Fruit fly (Drosophila melanogaster) Kc167 (cell line): ENCODE results near the gene CG7564.

ENCODE experiments used
- Myc ChIP-seq: fragments of >200 bp; optimal IDR thresholded peaks from 2 replicates; lab custom pipeline; 2017; ENCODE audit warnings: missing external identifiers
- Sin3A ChIP-seq: fragments of >200 bp; optimal IDR thresholded peaks from 2 replicates; lab custom pipeline; 2018; ENCODE audit warnings: missing external identifiers
- h ChIP-seq: fragments of >200 bp; optimal IDR thresholded peaks from 3 replicates; lab custom pipeline; 2018; ENCODE audit warnings: missing external identifiers
- insv ChIP-seq: fragments of >200 bp; optimal IDR thresholded peaks from 3 replicates; lab custom pipeline; 2018; ENCODE audit warnings: missing external identifiers
- psq ChIP-seq: fragments of >200 bp; optimal IDR thresholded peaks from 2 replicates; lab custom pipeline; 2017; ENCODE audit warnings: missing external identifiers
- ttk ChIP-seq: sonication (Bioruptor generic); optimal IDR thresholded peaks from 2 replicates; lab custom pipeline; 2017; ENCODE audit warnings: missing external identifiers

Gene CG7564

DNA sequence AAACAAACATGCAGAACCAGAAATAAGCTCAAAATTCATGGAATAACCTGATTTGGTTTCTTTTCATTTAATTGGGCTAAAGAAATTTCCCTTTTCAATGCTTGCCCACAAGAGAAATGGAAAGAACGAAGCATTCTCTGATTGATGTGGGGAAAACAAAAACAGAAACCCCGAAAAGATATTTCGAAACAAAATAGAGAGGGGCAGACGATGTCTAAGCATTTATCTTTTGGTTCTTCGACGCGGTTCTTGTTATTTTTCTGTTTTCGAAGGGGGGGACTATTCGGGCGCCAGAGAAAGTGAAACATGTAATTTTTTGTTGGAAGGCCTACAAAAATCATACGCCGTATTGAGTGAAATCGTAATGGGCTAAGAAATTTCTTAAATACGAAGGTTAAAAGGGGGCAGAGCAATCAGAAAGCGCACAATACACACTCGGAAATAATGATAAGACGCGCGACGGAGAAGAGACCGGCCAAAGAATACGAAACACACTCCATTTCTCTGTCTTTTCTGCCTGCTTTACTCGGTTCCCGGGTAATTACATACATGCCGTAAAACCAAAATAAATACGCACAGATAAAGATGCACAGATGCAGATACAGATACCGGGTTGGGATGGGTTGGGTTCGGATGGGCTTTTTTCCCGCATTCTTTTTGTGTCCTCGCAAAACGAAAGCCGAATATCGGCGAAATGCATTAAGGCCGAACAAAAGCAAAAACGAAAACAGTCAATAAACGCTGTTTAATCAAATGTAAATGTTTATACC lies 25.3 kb upstream of the CG7564 start:
- TF ChIP-seq Myc (lab: Kevin White, UChicago) (no peak), h (lab: Kevin White, UChicago) (no peak), ttk (no peak), insv (no peak), Sin3A (lab: Kevin White, UChicago) (no peak), psq (no peak)

DNA sequence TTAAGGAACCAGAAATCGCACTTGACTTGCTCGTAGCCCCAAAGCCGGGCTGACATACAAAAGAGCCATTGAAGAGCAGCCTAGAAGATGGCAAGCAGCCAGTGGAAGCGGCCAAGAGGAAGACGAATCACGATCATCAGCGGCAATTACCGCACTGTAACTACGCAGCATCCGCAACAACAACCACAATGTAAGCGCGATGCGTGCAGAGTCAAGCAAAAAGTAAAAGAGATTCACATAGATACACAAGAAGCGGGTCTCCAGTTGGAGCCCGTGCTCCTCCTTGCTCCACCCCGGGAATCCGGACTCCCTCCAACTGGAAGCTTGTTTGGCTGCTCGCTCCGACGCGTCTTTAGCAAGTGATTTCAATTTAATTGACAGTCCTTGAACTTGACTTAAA lies 22.5 kb upstream of the CG7564 start:
- TF ChIP-seq insv (no peak), Sin3A (lab: Kevin White, UChicago) (no peak), h (lab: Kevin White, UChicago) (no peak), Myc (lab: Kevin White, UChicago) (no peak), psq (no peak), ttk (no peak)

DNA sequence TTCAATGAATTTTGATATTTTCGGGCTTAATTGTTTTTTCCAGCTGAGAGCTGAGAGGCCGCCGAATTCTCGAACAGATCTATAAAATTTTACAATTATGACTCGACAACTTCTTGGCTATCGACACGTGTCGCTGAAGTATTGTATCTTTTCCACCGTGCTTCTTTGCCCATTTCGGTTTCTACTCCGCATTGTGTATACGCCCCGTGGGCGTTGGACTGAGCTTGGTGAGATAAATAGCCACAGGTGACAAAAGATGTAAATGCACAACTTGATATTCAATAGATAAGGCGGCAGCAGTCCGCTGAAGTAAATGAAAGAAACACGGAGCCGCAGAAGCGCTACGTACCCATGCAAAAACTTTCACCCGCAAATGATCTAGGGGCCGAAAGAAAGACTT lies 20.8 kb upstream of the CG7564 start:
- TF ChIP-seq ttk = no peak
- no peak for TF ChIP-seq Sin3A (lab: Kevin White, UChicago)
- no peak for TF ChIP-seq insv
- no peak for TF ChIP-seq psq
- no peak for TF ChIP-seq Myc (lab: Kevin White, UChicago)
- TF ChIP-seq h (lab: Kevin White, UChicago) = no peak

DNA sequence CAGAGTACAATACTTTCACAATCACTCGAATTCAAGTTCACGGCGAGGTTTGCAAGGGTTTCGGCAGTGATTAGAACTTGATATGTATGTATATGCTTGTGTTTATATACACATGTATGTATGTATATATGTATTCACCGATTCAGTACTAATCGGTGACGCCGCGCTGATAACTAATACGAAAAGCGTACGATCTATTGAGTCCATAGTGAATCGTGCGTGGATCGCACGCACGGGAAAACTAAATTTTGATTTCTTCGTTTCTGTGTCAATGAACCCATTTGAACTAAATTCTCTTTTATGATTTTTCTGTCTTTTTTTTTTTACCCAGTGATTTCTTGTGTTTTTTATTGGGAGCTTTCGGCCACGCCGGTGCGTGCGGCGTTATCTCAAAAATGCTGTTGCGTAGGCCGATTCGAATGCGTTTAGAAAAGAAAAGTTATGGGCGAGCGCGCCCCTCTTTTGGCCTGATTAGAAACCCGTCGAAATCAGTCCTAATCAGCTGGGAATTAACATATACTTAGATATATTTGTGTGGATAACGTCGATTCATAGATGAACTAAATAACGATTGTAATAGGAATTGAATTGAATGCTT lies 20.2 kb upstream of the CG7564 start:
- TF ChIP-seq h (lab: Kevin White, UChicago) = no peak
- no peak for TF ChIP-seq Myc (lab: Kevin White, UChicago)
- no peak for TF ChIP-seq insv
- no peak for TF ChIP-seq psq
- TF ChIP-seq ttk = no peak
- no peak for TF ChIP-seq Sin3A (lab: Kevin White, UChicago)

DNA sequence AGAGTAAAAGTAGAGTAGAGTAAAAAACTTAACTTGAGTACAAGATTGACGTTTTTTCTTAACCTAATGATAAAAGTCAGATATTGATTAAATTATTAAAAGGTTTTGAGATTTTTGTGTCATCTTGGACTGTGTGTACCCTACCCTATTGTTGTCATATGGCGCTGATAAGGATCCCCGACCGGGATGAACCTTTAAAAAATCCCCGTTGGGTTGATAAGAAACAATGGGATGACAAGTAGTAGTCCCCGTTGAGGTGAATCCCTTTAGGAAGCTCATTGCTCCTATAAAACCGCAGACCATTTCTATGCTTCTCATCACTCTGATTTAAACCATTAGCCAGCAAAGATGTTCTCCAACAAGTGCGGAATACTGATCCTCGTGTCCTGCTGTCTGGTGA lies 19.6 kb upstream of the CG7564 start, which contains the start of gene edin:
edin (plus strand) TSS at position 340 of the 400 bp plus-strand sequence.
- TF ChIP-seq ttk (no peak), psq (no peak)

DNA sequence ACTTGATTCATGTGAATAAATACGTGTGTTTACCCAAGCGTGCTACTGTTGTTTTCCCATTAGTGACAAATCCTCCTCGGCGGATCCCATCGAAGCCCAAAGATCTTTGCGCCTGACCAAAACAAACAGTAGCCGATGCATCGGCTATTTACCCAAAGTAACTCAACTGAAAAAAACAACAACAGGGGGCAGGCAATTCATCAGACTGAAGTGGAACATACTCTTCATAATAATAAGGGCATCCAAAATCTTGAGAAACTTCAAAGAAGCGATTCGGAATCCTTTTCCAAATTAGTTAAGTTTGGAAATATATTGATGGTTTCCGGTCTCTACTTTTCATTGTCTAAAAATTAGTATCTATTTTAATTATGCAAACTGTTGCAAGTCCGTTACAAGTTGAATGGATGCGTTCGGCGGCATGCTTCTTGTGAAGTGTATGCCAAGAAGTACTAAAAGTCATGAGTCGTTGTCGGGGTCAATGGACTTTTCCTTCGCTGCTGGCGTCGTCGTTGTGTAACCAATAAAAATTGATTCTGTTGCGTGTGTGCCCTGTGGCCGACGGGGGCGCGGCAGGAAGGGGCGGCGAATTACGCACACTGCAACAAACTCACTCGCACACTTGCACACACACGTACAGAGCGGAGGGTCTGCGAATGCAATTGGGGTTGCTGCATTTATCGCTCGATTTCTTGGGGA lies 18.7 kb upstream of the CG7564 start:
- TF ChIP-seq Myc (lab: Kevin White, UChicago) (no peak), ttk (no peak), insv (no peak), h (lab: Kevin White, UChicago) (no peak), psq (no peak), Sin3A (lab: Kevin White, UChicago) (no peak)

DNA sequence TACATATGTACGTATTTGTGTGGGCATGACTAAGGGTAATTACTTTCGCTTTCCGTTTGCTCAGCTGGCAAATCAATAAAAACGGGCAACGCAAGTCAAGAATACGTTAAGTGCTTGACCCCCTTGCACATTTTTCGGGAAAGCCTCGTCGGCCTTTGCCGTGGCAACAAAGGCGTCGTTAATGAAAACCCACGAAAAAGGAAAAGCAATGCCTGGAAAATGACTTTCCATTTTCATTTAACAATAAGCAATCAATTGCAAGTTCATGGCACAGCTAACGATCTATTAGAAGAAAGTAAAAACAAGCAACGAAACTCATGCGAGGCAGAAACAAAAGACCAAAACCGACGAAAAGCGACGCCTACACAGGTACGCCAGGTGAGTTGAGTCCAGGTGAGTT lies 18.1 kb upstream of the CG7564 start:
- TF ChIP-seq Myc (lab: Kevin White, UChicago) (no peak), psq (no peak), Sin3A (lab: Kevin White, UChicago) (no peak), ttk (no peak), h (lab: Kevin White, UChicago) (no peak), insv (no peak)

DNA sequence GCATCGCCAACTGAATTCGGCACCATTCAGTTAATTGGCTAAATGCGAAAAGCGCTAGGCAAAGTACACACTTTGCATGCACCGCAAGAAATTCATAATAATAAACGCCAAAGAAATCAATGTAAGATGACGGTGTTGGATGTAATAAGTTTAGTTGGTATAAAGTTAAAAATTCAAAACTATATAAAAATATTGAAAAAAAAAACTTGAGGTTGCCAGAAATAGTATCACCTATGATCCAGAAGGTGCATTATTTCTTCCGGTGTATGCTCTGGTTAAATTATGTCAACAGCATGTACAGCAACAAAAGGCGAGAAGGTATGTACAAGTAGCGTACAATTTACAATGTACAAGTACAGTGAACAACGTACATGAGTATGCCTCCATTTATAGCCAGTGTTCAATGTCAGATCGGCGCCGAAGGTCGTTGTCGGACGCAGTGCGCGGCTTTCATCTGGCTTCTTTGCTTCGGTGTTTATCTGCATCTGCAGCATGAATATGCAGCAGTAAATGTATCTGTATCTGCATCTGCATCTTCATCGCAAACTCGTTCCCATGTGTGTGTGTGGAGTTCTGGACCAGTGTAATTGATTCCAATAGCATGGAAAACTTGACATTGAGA lies 17.1 kb upstream of the CG7564 start:
- no peak for TF ChIP-seq h (lab: Kevin White, UChicago)
- no peak for TF ChIP-seq psq
- TF ChIP-seq Sin3A (lab: Kevin White, UChicago) = no peak
- TF ChIP-seq Myc (lab: Kevin White, UChicago) = no peak
- no peak for TF ChIP-seq insv
- TF ChIP-seq ttk = no peak

DNA sequence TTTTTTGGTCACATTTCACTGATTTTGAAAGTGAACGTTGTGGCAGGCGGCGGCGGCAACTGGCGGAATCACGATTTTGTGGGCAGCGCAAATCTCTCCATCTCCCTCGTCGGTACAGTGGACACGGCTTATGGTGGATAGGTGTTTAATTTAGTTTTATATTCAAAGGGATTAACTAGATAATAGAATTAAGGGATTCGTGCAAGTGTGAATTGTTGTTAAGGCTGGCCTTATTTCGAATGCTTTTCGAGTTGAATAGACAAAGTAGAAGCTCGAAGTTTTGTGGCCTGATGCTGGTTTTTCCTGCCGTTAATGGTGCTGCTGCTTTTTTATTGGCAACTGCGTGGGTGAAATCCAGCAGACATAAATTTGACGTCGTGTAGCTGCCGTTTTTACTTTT lies 16.1 kb upstream of the CG7564 start:
- TF ChIP-seq psq = no peak
- no peak for TF ChIP-seq h (lab: Kevin White, UChicago)
- TF ChIP-seq Sin3A (lab: Kevin White, UChicago) = no peak
- TF ChIP-seq Myc (lab: Kevin White, UChicago) = no peak

DNA sequence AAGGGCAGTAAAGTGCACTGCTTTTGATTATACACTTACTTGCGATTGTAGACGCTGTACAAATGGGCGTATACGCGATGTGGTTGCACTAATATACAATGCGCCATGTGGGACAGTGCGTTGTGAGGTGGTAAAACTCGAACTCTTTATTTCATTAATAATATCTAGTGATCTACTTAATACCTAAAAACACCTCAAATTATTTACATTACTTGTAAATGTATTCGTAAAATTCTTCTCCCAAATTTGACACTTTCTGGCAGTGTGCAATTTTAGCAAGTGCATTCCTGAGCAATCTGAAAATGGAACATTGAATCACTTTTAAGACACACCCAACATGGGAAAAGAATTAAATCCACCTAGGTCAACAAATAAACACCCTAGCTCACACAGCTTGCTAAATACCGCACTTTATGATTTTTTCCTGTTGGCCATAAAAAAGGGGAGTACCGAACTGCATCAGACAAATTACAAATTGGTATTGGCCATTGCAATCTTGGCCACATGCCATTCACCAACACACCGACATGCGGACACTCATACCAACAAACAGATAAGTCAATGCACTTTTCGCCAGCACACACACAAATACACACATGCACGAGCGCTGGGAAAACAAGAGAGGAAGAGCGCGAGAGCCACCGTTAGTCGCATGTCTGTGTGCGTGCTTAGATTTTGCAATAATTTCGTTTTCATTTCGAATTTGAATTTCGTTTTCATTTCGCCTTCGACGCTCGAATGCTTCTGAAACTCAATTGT lies 15.0 kb upstream of the CG7564 start:
- TF ChIP-seq Sin3A (lab: Kevin White, UChicago) (no peak), insv (no peak), Myc (lab: Kevin White, UChicago) (no peak), ttk (no peak), h (lab: Kevin White, UChicago) (no peak)

DNA sequence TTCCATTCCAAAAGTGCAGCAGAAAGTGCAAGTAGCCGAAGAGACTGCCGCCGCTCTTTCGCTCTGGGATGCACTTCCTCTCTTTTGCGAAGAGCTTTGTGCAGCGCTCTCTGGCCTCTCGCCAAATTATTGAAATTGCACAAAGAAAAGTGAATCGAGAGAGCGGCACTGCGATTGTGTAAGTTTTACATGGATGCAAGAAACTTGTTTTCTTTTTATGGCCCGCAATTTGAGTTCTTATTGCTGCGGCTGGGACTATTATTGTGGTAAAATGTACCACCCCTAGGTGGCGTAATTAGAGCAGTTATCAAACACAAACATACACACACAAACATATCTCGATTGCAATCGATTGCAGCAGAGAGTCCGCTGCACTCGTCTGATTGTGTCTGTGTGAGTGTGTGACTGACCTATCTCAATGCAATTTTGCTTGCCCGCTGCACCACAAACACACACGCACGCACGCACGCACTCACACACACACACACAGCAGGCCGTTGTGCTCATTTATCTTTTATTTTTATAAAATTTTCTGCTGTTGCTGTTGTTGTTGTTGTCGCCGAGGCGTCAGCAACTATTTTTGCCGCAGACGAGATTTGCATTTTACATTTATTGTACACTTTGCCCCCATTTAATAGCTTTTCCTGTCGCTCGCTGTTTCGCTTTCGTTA lies 13.6 kb upstream of the CG7564 start:
- TF ChIP-seq Sin3A (lab: Kevin White, UChicago) (no peak), Myc (lab: Kevin White, UChicago) (no peak), h (lab: Kevin White, UChicago) (no peak), ttk (no peak), insv (no peak), psq (no peak)
